Worm (Caenorhabditis elegans) whole organism, L2 larva: ENCODE results near the gene ztf-17.

ENCODE experiments used
- C34F6.9 ChIP-seq: fragments of 150-350 bp; optimal IDR thresholded peaks from 2 replicates; lab custom pipeline; 2014; ENCODE audit warnings: missing biosample characterization, missing genetic modification characterization
- R02D3.7 ChIP-seq: fragments of 150-350 bp; optimal IDR thresholded peaks from 2 replicates; lab custom pipeline; 2014; ENCODE audit warnings: missing biosample characterization, missing genetic modification characterization
- Y55F3AM.14 ChIP-seq: fragments of 200-800 bp; sonication (Bioruptor generic); optimal IDR thresholded peaks from 2 replicates; lab custom pipeline; 2018; ENCODE audit warnings: mild to moderate bottlenecking, missing genetic modification characterization, missing compliant biosample characterization
- alr-1 ChIP-seq: fragments of 150-350 bp; optimal IDR thresholded peaks from 2 replicates; lab custom pipeline; 2014; ENCODE audit warnings: missing biosample characterization, missing genetic modification characterization
- aly-2 ChIP-seq: fragments of 150-350 bp; optimal IDR thresholded peaks from 2 replicates; lab custom pipeline; 2014; ENCODE audit warnings: missing biosample characterization, missing genetic modification characterization
- ama-1 ChIP-seq: fragments of 150-350 bp; optimal IDR thresholded peaks from 2 replicates; lab custom pipeline; 2018; ENCODE audit warnings: inconsistent platforms
- ceh-16 ChIP-seq: fragments of 150-350 bp; optimal IDR thresholded peaks from 2 replicates; lab custom pipeline; 2014; ENCODE audit warnings: missing biosample characterization, missing genetic modification characterization
- ceh-82 ChIP-seq: fragments of 150-350 bp; optimal IDR thresholded peaks from 2 replicates; lab custom pipeline; 2014; ENCODE audit warnings: missing biosample characterization, missing genetic modification characterization
- crh-2 ChIP-seq: sonication (generic microtip); optimal IDR thresholded peaks from 2 replicates; lab custom pipeline; 2017; ENCODE audit warnings: missing biosample characterization, missing genetic modification characterization
- dmd-4 ChIP-seq: sonication (generic microtip); optimal IDR thresholded peaks from 2 replicates; lab custom pipeline; 2017; ENCODE audit warnings: missing biosample characterization, missing genetic modification characterization
- egl-27 ChIP-seq: sonication (generic microtip); optimal IDR thresholded peaks from 3 replicates; lab custom pipeline; 2017; ENCODE audit warnings: missing biosample characterization, missing genetic modification reagents, missing genetic modification characterization
- elt-1 ChIP-seq: fragments of 150-350 bp; optimal IDR thresholded peaks from 2 replicates; lab custom pipeline; 2014; ENCODE audit warnings: missing biosample characterization, missing genetic modification characterization
- fos-1 ChIP-seq: fragments of 150-350 bp; optimal IDR thresholded peaks from 2 replicates; lab custom pipeline; 2014; ENCODE audit warnings: missing biosample characterization, missing genetic modification characterization
- gmeb-1 ChIP-seq: fragments of 150-350 bp; optimal IDR thresholded peaks from 2 replicates; lab custom pipeline; 2014; ENCODE audit warnings: missing biosample characterization, missing genetic modification characterization
- lin-11 ChIP-seq: fragments of 150-350 bp; sonication (generic microtip); optimal IDR thresholded peaks from 2 replicates; lab custom pipeline; 2014; ENCODE audit warnings: missing biosample characterization, missing genetic modification characterization, inconsistent platforms, mixed read lengths
- lin-13 ChIP-seq: fragments of 150-350 bp; optimal IDR thresholded peaks from 2 replicates; lab custom pipeline; 2014; ENCODE audit warnings: missing biosample characterization, missing genetic modification reagents, missing genetic modification characterization
- lin-39 ChIP-seq: fragments of 150-350 bp; optimal IDR thresholded peaks from 2 replicates; lab custom pipeline; 2014; ENCODE audit warnings: missing biosample characterization, missing genetic modification reagents, missing genetic modification characterization
- lsy-2 ChIP-seq, 2 experiments: fragments of 150-350 bp in 1 of 2; sonication (generic microtip) in 1 of 2; optimal IDR thresholded peaks; 2 replicates each; lab custom pipeline; 2014 to 2017; ENCODE audit warnings: missing biosample characterization in 2 of 2, missing genetic modification characterization in 2 of 2
- mab-5 ChIP-seq: fragments of 150-350 bp; optimal IDR thresholded peaks from 2 replicates; lab custom pipeline; 2014; ENCODE audit warnings: missing biosample characterization, missing genetic modification characterization
- mbf-1 ChIP-seq: sonication (generic microtip); optimal IDR thresholded peaks from 2 replicates; lab custom pipeline; 2017; ENCODE audit warnings: missing biosample characterization, missing genetic modification characterization
- mdl-1 ChIP-seq, 2 experiments: fragments of 150-350 bp in 1 of 2; sonication (generic microtip) in 1 of 2; optimal IDR thresholded peaks; 2 replicates each; lab custom pipeline; 2017; ENCODE audit warnings: missing biosample characterization in 2 of 2, missing genetic modification characterization in 2 of 2
- nhr-10 ChIP-seq: sonication (generic microtip); optimal IDR thresholded peaks from 2 replicates; lab custom pipeline; 2017; ENCODE audit warnings: missing biosample characterization, missing genetic modification characterization
- nhr-11 ChIP-seq: fragments of 150-350 bp; optimal IDR thresholded peaks from 2 replicates; lab custom pipeline; 2014; ENCODE audit warnings: missing biosample characterization, missing genetic modification characterization
- nhr-12 ChIP-seq: fragments of 150-350 bp; optimal IDR thresholded peaks from 2 replicates; lab custom pipeline; 2014; ENCODE audit warnings: missing biosample characterization, missing genetic modification characterization
- nhr-129 ChIP-seq: fragments of 150-350 bp; optimal IDR thresholded peaks from 2 replicates; lab custom pipeline; 2014; ENCODE audit warnings: missing biosample characterization, missing genetic modification characterization
- nhr-23 ChIP-seq: fragments of 150-350 bp; optimal IDR thresholded peaks from 2 replicates; lab custom pipeline; 2014; ENCODE audit warnings: missing biosample characterization, missing genetic modification reagents, missing genetic modification characterization
- nhr-237 ChIP-seq: fragments of 150-350 bp; optimal IDR thresholded peaks from 2 replicates; lab custom pipeline; 2014; ENCODE audit warnings: missing biosample characterization, missing genetic modification characterization
- nhr-25 ChIP-seq: fragments of 150-350 bp; sonication (generic microtip); optimal IDR thresholded peaks from 3 replicates; lab custom pipeline; 2014; ENCODE audit warnings: missing biosample characterization, missing genetic modification characterization
- nhr-6 ChIP-seq: fragments of 150-350 bp; optimal IDR thresholded peaks from 2 replicates; lab custom pipeline; 2014; ENCODE audit warnings: missing biosample characterization, missing genetic modification characterization
- peb-1 ChIP-seq: fragments of 150-350 bp; optimal IDR thresholded peaks from 2 replicates; lab custom pipeline; 2014; ENCODE audit warnings: missing biosample characterization, missing genetic modification characterization
- sem-4 ChIP-seq: fragments of 150-350 bp; optimal IDR thresholded peaks from 2 replicates; lab custom pipeline; 2014; ENCODE audit warnings: missing biosample characterization, missing genetic modification reagents, missing genetic modification characterization
- skn-1 ChIP-seq: sonication (generic microtip); optimal IDR thresholded peaks from 2 replicates; lab custom pipeline; 2017; ENCODE audit warnings: missing biosample characterization, missing genetic modification characterization
- sma-9 ChIP-seq, 2 experiments: fragments of 150-350 bp in 1 of 2; sonication (generic microtip) in 1 of 2; optimal IDR thresholded peaks; 2 replicates each; lab custom pipeline; 2014 to 2016; ENCODE audit warnings: missing genetic modification characterization in 2 of 2, mild to moderate bottlenecking in 1 of 2, missing biosample characterization in 1 of 2, missing compliant biosample characterization in 1 of 2, missing genetic modification reagents in 1 of 2, moderate library complexity in 1 of 2
- snpc-4 ChIP-seq: fragments of 150-350 bp; optimal IDR thresholded peaks from 2 replicates; lab custom pipeline; 2014; ENCODE audit warnings: missing biosample characterization, missing genetic modification characterization
- unc-55 ChIP-seq: fragments of 150-350 bp; sonication (generic microtip); optimal IDR thresholded peaks from 3 replicates; lab custom pipeline; 2014; ENCODE audit warnings: missing biosample characterization, missing genetic modification reagents, missing genetic modification characterization
- zag-1 ChIP-seq: fragments of 150-350 bp; optimal IDR thresholded peaks from 2 replicates; lab custom pipeline; 2014; ENCODE audit warnings: missing biosample characterization, missing genetic modification characterization
- ztf-1 ChIP-seq: fragments of 200-800 bp; sonication (Bioruptor generic); conservative IDR thresholded peaks from 2 replicates; pipeline ENCODE4 v1.3.6; 2022; ENCODE audit warnings: missing genetic modification characterization, missing compliant biosample characterization
- ztf-11 ChIP-seq: sonication (generic microtip); optimal IDR thresholded peaks from 2 replicates; lab custom pipeline; 2017; ENCODE audit warnings: missing biosample characterization, missing genetic modification characterization
- ztf-4 ChIP-seq: fragments of 150-350 bp; optimal IDR thresholded peaks from 2 replicates; lab custom pipeline; 2014; ENCODE audit warnings: missing biosample characterization, missing genetic modification characterization

Gene ztf-17

DNA sequence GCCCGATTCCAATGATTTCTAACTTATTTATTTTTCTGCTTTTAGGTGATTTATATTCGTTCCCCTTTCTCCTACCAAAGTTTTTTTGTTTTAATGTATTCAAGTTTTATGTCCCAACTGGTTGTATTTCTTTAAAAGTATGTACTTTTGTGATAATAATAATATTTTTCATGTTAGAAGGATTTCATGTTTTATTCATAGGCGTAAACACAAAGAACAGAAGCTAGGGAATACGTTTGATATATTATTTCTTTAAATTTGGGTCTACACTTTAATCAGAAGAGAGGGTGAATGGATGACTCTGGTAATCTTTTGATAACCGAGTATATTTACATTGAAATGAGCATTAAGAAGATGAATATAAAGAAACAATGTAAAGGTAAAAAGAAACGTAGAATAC, 3.9 kb downstream of the ztf-17 start:
- no peak for TF ChIP-seq elt-1
- no peak for TF ChIP-seq lin-13
- TF ChIP-seq mab-5: no peak
- no peak for TF ChIP-seq dmd-4
- peak; percentile 40 for TF ChIP-seq nhr-25 (tag; lab: Kevin White, UChicago)
- no peak for TF ChIP-seq mdl-1 (tag; optimal IDR thresholded peaks at IDR 0.05; lab: Kevin White, UChicago)

DNA sequence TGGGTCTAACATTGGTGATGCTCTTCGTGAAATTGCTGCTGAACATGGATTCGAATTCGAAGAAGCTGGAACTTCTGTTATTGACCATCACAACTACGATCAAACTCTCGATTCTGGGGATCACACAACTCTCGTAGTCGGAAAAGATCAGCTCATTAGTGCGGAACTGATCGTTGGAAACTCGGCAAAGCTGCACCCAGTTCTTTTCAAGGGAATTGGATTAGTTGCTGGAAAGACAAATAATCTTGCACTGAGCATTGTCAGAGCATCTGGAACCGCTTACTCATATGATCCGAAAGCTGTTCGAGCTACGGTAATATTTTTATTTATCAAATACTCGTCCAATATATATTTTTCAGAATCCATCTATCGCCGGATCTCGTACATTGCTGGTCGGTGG, 5.1 kb downstream of the ztf-17 start:
- no peak for TF ChIP-seq lsy-2 (tag; optimal IDR thresholded peaks at IDR 0.05; lab: Kevin White, UChicago)
- TF ChIP-seq gmeb-1: no peak
- no peak for TF ChIP-seq ama-1 (lab: Kevin White, UChicago)

DNA sequence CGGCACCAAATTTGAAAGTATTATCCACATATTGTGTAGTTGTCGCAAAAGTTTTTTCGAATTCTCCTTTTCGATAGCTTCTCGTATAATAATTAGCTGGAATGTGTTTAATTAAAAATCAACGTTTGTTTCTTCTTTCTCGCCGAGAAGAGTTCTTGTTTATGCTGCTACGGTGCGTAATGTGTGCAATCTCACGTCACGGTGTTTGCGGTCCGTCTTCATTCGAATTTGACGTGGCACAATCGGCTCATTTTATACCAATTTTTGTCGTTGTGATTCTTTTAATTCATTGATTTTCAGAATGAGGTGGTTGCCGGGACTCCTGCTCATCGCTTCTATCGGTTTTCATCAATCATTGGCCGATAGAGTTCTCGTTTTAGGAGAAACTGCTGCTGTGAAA, 5.8 kb downstream of the ztf-17 start, which contains the start of gene ostb-1:
ostb-1 (plus strand) TSS at position 301 of the 400 bp plus-strand sequence.
- TF ChIP-seq Y55F3AM.14 (no peak), lsy-2 (tag; optimal IDR thresholded peaks at IDR 0.05; lab: Kevin White, UChicago) (peak in 1 of 2 experiments; percentile 84), gmeb-1 (peak; percentile 50), mbf-1 (tag; lab: Kevin White, UChicago) (no peak), ztf-4 (tag; lab: Kevin White, UChicago) (no peak), ceh-82 (tag; lab: Kevin White, UChicago) (no peak), fos-1 (tag; lab: Kevin White, UChicago) (peak; percentile 5), nhr-129 (tag; lab: Kevin White, UChicago) (peak; percentile 59), alr-1 (tag; lab: Kevin White, UChicago) (no peak), aly-2 (tag; lab: Kevin White, UChicago) (no peak), nhr-12 (tag; lab: Kevin White, UChicago) (no peak), elt-1 (no peak), nhr-10 (tag; lab: Kevin White, UChicago) (no peak), skn-1 (tag; lab: Kevin White, UChicago) (no peak), nhr-6 (tag; lab: Kevin White, UChicago) (no peak), ceh-16 (tag; lab: Kevin White, UChicago) (no peak), lin-39 (no peak), C34F6.9 (tag; lab: Kevin White, UChicago) (peak; percentile 55), crh-2 (tag; lab: Kevin White, UChicago) (peak; percentile 90), ama-1 (lab: Kevin White, UChicago) (no peak), nhr-23 (tag; lab: Kevin White, UChicago) (no peak), unc-55 (GFP tag; lab: Kevin White, UChicago) (peak; percentile 45), dmd-4 (no peak), nhr-25 (tag; lab: Kevin White, UChicago) (no peak), sem-4 (tag; lab: Kevin White, UChicago) (no peak)

DNA sequence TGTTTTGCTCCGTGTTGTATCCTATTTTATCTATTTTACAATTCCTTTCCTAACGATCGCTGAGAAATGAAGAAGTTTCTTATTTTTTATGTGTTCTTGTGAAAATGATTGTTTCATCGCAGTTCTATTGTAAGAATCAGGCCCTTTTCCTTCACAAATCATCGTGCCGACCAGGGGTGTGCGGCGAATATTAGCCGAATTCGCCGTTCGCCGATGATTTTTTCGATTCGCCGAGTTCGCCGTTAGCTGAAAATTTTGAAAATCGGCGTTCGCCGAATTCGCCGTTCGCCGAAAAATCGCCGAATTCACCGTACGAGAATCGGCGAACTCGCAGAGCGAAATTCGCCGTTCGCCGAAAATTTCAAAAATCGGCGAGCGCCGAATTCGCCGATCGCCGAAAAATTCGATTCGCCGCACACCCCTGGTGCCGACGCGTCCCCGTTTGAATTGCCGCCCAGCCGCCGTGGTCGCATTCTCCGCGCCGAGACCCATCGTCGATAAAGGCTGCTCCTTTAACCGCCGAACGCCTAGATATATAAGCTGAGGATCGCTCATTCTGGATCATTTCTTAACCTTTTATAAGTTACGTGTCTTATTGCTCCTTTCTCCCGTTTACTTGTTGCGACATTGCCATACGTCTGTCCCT, 6.4 kb downstream of the ztf-17 start:
- no peak for TF ChIP-seq ceh-16 (tag; lab: Kevin White, UChicago)
- TF ChIP-seq zag-1 (tag; lab: Kevin White, UChicago): no peak
- no peak for TF ChIP-seq aly-2 (tag; lab: Kevin White, UChicago)
- TF ChIP-seq ztf-1: no peak
- TF ChIP-seq gmeb-1: no peak
- TF ChIP-seq lin-13: no peak
- TF ChIP-seq nhr-25 (tag; lab: Kevin White, UChicago): no peak
- no peak for TF ChIP-seq ztf-11
- TF ChIP-seq nhr-11 (tag; lab: Kevin White, UChicago): no peak
- TF ChIP-seq elt-1: no peak
- no peak for TF ChIP-seq C34F6.9 (tag; lab: Kevin White, UChicago)
- no peak for TF ChIP-seq mab-5
- no peak for TF ChIP-seq skn-1 (tag; lab: Kevin White, UChicago)
- no peak for TF ChIP-seq nhr-237 (tag; lab: Kevin White, UChicago)

DNA sequence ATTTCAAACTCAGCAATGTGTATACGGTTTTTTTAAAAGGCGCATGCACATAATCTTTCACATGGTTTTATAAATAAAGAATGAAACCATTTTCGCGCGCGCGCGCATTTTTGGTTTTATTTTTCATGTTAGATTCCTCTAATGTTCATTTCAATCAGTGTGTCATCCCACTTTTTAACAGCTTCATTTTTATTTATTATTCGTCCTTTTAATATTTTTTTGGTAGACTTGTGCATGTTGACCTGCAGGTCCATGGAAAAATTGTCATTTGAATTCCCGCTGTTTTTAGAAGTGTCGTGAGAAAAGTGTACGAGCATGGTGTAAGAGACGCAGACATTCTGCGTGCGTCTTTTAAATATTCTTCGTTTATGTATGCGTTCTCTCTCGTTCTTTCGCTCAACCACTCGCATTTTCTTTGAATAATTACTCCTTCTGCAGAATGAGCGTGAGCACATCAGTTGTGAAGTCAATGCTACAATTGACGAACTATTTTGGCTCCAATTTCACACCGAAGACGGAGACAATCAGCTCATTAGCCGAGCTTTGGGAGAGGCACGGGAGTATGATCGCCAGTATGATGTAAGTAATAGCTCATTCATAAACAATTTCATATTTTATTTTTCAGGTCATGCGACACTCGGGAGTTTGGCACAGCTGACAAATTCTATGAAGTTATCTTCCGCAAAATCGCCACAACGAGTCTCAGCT, 9.6 kb downstream of the ztf-17 start, which contains the start of gene lin-5:
lin-5 (plus strand) TSS at position 354 of the 708 bp plus-strand sequence.
- TF ChIP-seq Y55F3AM.14 (no peak), mbf-1 (tag; lab: Kevin White, UChicago) (no peak), ztf-1 (no peak), gmeb-1 (peak; percentile 71), peb-1 (tag; lab: Kevin White, UChicago) (no peak), nhr-23 (tag; lab: Kevin White, UChicago) (no peak), crh-2 (tag; lab: Kevin White, UChicago) (peak; percentile 69), alr-1 (tag; lab: Kevin White, UChicago) (no peak), sem-4 (tag; lab: Kevin White, UChicago) (peak; percentile 4), lsy-2 (tag; optimal IDR thresholded peaks at IDR 0.05; lab: Kevin White, UChicago) (peak in 1 of 2 experiments; percentile 79), zag-1 (tag; lab: Kevin White, UChicago) (no peak), nhr-6 (tag; lab: Kevin White, UChicago) (no peak), C34F6.9 (tag; lab: Kevin White, UChicago) (peak; percentile 82), lin-11 (no peak), nhr-237 (tag; lab: Kevin White, UChicago) (no peak), sma-9 (GFP tag; optimal IDR thresholded peaks at IDR 0.05; lab: Kevin White, UChicago) (peak; percentile 41), sma-9 (tag; optimal IDR thresholded peaks at IDR 0.05; lab: Kevin White, UChicago) (no peak), nhr-129 (tag; lab: Kevin White, UChicago) (peak; percentile 74), snpc-4 (tag; lab: Kevin White, UChicago) (no peak), aly-2 (tag; lab: Kevin White, UChicago) (no peak), fos-1 (tag; lab: Kevin White, UChicago) (peak; percentile 16), R02D3.7 (tag; lab: Kevin White, UChicago) (no peak), dmd-4 (no peak), mab-5 (no peak), unc-55 (GFP tag; lab: Kevin White, UChicago) (peak; percentile 89), skn-1 (tag; lab: Kevin White, UChicago) (no peak), egl-27 (no peak), lin-13 (peak; percentile 58)
